Worm (Caenorhabditis elegans): ENCODE data around the gene B0334.13.

DNA sequence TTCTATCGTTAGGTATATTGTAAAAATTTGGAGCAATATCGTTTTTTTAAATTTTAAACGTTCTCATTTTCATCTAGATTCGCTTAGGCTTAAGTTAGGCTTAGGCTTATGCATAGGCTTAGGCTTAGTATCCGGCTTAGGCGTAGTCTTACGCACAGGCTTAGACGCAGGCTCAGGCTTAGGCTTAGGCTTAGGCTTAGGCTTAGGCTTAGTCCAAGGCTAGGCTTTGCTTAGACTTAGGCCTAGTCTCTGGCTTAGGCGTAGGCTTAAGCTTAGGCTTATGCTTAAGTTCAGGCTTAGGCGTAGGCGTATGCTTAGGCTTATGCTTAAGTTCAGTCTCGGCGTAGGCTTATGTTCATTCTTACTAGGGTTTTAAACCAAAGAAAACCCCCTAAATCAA, 15.7 kb downstream of the B0334.13 start:
- TF ChIP-seq ama-1 (optimal IDR thresholded peaks at IDR 0.05) (no peak), hnd-1 (tag; optimal IDR thresholded peaks at IDR 0.05) (no peak), hmg-4 (GFP tag; optimal IDR thresholded peaks at IDR 0.05) (no peak), aly-1 (tag; optimal IDR thresholded peaks at IDR 0.05) (no peak), ceh-36 (tag; optimal IDR thresholded peaks at IDR 0.05) (peak; percentile 86), hmbx-1 (tag; optimal IDR thresholded peaks at IDR 0.05) (no peak), tbx-37 (GFP tag; conservative IDR thresholded peaks at IDR 0.05) (no peak), ets-7 (tag; optimal IDR thresholded peaks at IDR 0.05) (no peak), scrt-1 (GFP tag; IDR thresholded peaks at IDR 0.05) (0 out of 2 replicates have a peak, but pooled peaks have one; percentile 37), ceh-13 (GFP tag; optimal IDR thresholded peaks at IDR 0.05) (no peak), tra-4 (tag; optimal IDR thresholded peaks at IDR 0.05) (no peak), flt-1 (GFP tag; IDR thresholded peaks at IDR 0.05) (no peak), tbx-11 (GFP tag; IDR thresholded peaks at IDR 0.05) (no peak)
